Fruit fly (Drosophila melanogaster): ENCODE data around the gene Osi7.
A peak's percentile ranks its signal among the peaks of the same experiment; 100 is the strongest.

Osi7 gene

dm6 chr3R:6215053-6215882, 33.5 kb upstream of the Osi7 start, which contains the start of gene Osi3:
Gene Osi3 (plus strand): TSS chr3R:6215832.
- TF ChIP-seq CG4496 (GFP tag; IDR thresholded peaks at IDR 0.05) = 0 out of 3 replicates have a peak, but pooled peaks have one; percentile 26
- no peak for TF ChIP-seq CG12605 (GFP tag; IDR thresholded peaks at IDR 0.05)
- peak; percentile 6 for TF ChIP-seq Pif1B (GFP tag; optimal IDR thresholded peaks at IDR 0.05)
- TF ChIP-seq Pif1A (GFP tag; optimal IDR thresholded peaks at IDR 0.05) = peak; percentile 40
- TF ChIP-seq EcR (GFP tag; optimal IDR thresholded peaks at IDR 0.05) = peak; percentile 31
- TF ChIP-seq CG8301 (tag; optimal IDR thresholded peaks at IDR 0.05) = peak; percentile 43
- no peak for TF ChIP-seq Snoo (tag; optimal IDR thresholded peaks at IDR 0.05)
- peak; percentile 46 for TF ChIP-seq CG14655 (GFP tag; optimal IDR thresholded peaks at IDR 0.05)

DNA sequence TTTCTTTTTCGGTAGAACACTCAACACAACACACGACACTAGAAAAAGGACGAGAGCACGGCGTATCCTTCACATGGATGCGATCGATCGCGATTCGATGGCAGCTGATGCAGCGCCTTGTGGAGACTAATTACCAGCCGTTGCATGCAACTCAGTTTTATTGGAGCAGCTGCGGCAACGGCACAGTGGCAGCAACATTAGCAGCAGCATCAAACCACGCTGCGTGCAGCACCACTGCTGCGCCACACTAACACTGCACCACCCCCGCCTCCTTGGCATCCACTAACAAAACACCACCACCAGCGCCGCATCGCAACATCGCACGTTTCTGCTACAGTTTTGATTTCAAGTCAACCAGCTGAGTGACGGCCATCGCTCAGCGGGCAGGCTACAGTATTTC, 27.1 kb upstream of the Osi7 start, which contains the start of gene Osi4:
Osi4 (minus strand) TSS at position 101 of the 400 bp plus-strand sequence.
- TF ChIP-seq Ets98B (GFP tag; IDR thresholded peaks at IDR 0.05) = no peak
- no peak for TF ChIP-seq CG12605 (GFP tag; IDR thresholded peaks at IDR 0.05)
- no peak for TF ChIP-seq CG9948 (tag; optimal IDR thresholded peaks at IDR 0.05)
- TF ChIP-seq Pif1B (GFP tag; optimal IDR thresholded peaks at IDR 0.05) = no peak
- no peak for TF ChIP-seq CG8301 (tag; optimal IDR thresholded peaks at IDR 0.05)
- no peak for TF ChIP-seq rn (GFP tag; IDR thresholded peaks at IDR 0.05)
- TF ChIP-seq fd96Ca (GFP tag; IDR thresholded peaks at IDR 0.05) = no peak
- TF ChIP-seq CG13204 (GFP tag; optimal IDR thresholded peaks at IDR 0.05) = no peak
- no peak for TF ChIP-seq CG10348 (GFP tag; IDR thresholded peaks at IDR 0.05)
- no peak for TF ChIP-seq CG14655 (GFP tag; optimal IDR thresholded peaks at IDR 0.05)
- TF ChIP-seq CG8159 (tag; optimal IDR thresholded peaks at IDR 0.05) = no peak
- TF ChIP-seq CG15710 (tag; optimal IDR thresholded peaks at IDR 0.05) = no peak
- no peak for TF ChIP-seq CG32121 (GFP tag; IDR thresholded peaks at IDR 0.05)

DNA sequence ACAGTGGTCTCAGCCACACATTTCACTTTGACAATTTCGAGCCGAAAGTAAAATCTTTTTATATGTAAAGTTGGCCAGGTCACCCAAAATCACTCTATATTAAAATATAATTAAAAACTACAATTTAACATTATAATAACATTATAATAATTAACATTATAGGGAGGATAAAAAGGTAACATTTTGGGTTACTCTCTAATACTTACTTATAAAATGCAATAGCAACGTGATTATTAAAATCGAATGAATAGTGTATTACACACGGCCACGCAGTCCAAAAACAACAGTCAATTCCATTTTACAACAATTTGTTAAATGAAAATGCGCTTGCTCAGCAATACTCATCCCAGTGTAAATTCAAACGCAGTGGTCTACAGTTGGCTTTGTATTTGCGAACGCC, 26.7 kb upstream of the Osi7 start:
- TF ChIP-seq gl (tag; optimal IDR thresholded peaks at IDR 0.05) (no peak), CG12605 (GFP tag; IDR thresholded peaks at IDR 0.05) (no peak), CG13204 (GFP tag; optimal IDR thresholded peaks at IDR 0.05) (no peak), CG8159 (tag; optimal IDR thresholded peaks at IDR 0.05) (no peak), CG8301 (tag; optimal IDR thresholded peaks at IDR 0.05) (peak; percentile 5), rn (GFP tag; IDR thresholded peaks at IDR 0.05) (no peak), Ets98B (GFP tag; IDR thresholded peaks at IDR 0.05) (no peak), EcR (GFP tag; optimal IDR thresholded peaks at IDR 0.05) (no peak), Pif1B (GFP tag; optimal IDR thresholded peaks at IDR 0.05) (no peak), Snoo (tag; optimal IDR thresholded peaks at IDR 0.05) (peak; percentile 19), CG14655 (GFP tag; optimal IDR thresholded peaks at IDR 0.05) (peak; percentile 44), CG9948 (tag; optimal IDR thresholded peaks at IDR 0.05) (no peak), CG15710 (tag; optimal IDR thresholded peaks at IDR 0.05) (no peak), CG32121 (GFP tag; IDR thresholded peaks at IDR 0.05) (no peak), CG4496 (GFP tag; IDR thresholded peaks at IDR 0.05) (no peak), CG34367 (tag; optimal IDR thresholded peaks at IDR 0.05) (no peak), D1 (tag; optimal IDR thresholded peaks at IDR 0.05) (no peak)

DNA sequence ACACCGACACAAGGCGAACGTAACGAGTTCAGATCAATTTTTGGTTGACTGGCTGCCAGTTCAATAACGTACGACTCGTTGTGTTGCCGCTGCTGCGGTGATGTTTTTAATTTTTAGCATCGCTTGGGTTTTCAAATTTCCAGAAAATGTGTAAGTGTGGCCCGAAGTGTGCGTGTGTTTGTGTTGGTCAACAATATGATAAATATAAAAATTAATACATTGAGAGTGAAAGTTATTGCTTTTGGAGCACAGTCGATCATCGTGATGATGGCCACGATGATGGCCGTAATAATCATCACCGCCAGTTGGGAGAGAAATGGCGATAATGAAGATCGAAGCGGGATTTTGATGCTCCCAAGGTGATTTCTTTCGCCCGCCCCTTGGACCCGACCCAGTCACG, 22.6 kb upstream of the Osi7 start:
- TF ChIP-seq Pif1A (GFP tag; optimal IDR thresholded peaks at IDR 0.05) (no peak), fd96Ca (GFP tag; IDR thresholded peaks at IDR 0.05) (no peak), CG8301 (tag; optimal IDR thresholded peaks at IDR 0.05) (no peak), Pif1B (GFP tag; optimal IDR thresholded peaks at IDR 0.05) (no peak), CG12605 (GFP tag; IDR thresholded peaks at IDR 0.05) (no peak), EcR (GFP tag; optimal IDR thresholded peaks at IDR 0.05) (no peak), D1 (tag; optimal IDR thresholded peaks at IDR 0.05) (no peak), CG4496 (GFP tag; IDR thresholded peaks at IDR 0.05) (no peak), CG14655 (GFP tag; optimal IDR thresholded peaks at IDR 0.05) (no peak), CG32121 (GFP tag; IDR thresholded peaks at IDR 0.05) (no peak), CG10348 (GFP tag; IDR thresholded peaks at IDR 0.05) (no peak), rn (GFP tag; IDR thresholded peaks at IDR 0.05) (no peak), CG34367 (tag; optimal IDR thresholded peaks at IDR 0.05) (no peak), gl (tag; optimal IDR thresholded peaks at IDR 0.05) (no peak)

- no peak for TF ChIP-seq fd96Ca (GFP tag; IDR thresholded peaks at IDR 0.05)
- no peak for TF ChIP-seq CG9948 (tag; optimal IDR thresholded peaks at IDR 0.05)
- no peak for TF ChIP-seq CG8301 (tag; optimal IDR thresholded peaks at IDR 0.05)
- TF ChIP-seq D1 (tag; optimal IDR thresholded peaks at IDR 0.05) = no peak
- no peak for TF ChIP-seq CG4496 (GFP tag; IDR thresholded peaks at IDR 0.05)
- no peak for TF ChIP-seq CG13204 (GFP tag; optimal IDR thresholded peaks at IDR 0.05)
- no peak for TF ChIP-seq Pif1B (GFP tag; optimal IDR thresholded peaks at IDR 0.05)
- TF ChIP-seq CG14655 (GFP tag; optimal IDR thresholded peaks at IDR 0.05) = no peak
- no peak for TF ChIP-seq CG34367 (tag; optimal IDR thresholded peaks at IDR 0.05)
- TF ChIP-seq Snoo (tag; optimal IDR thresholded peaks at IDR 0.05) = no peak
- TF ChIP-seq CG12605 (GFP tag; IDR thresholded peaks at IDR 0.05) = no peak
- TF ChIP-seq EcR (GFP tag; optimal IDR thresholded peaks at IDR 0.05) = no peak
- TF ChIP-seq Pif1A (GFP tag; optimal IDR thresholded peaks at IDR 0.05) = no peak
- no peak for TF ChIP-seq gl (tag; optimal IDR thresholded peaks at IDR 0.05)
Observed at dm6 chr3R:6226997-6227562, 21.7 kb upstream of the Osi7 start, which contains the start of gene Osi5. Gene Osi5 (plus strand): TSS chr3R:6227512.

Data from whole organism, pupa.